Worm (Caenorhabditis elegans) whole organism, late embryonic: ENCODE results near the gene pcrg-1.
A peak's percentile ranks its signal among the peaks of the same experiment; 100 is the strongest.

Experiments used
- C08G9.2 ChIP-seq: sonication (generic microtip); optimal IDR thresholded peaks from 2 replicates; lab custom pipeline; 2016; ENCODE audit warnings: mild to moderate bottlenecking, missing genetic modification characterization, moderate library complexity, missing compliant biosample characterization
- F13H6.1 ChIP-seq: sonication (generic microtip); optimal IDR thresholded peaks from 2 replicates; lab custom pipeline; 2016; ENCODE audit warnings: missing genetic modification characterization, missing compliant biosample characterization
- K02D7.2 ChIP-seq: sonication (generic microtip); optimal IDR thresholded peaks from 2 replicates; lab custom pipeline; 2017; ENCODE audit warnings: mild to moderate bottlenecking, missing genetic modification characterization, missing compliant biosample characterization
- K09A11.1 ChIP-seq: sonication (generic microtip); optimal IDR thresholded peaks from 2 replicates; lab custom pipeline; 2017; ENCODE audit warnings: antibody characterized with exemption, mild to moderate bottlenecking, missing genetic modification characterization, missing compliant biosample characterization; ENCODE audit not compliant: insufficient read depth
- T23F11.4 ChIP-seq: fragments of 200-800 bp; sonication (Bioruptor generic); optimal IDR thresholded peaks from 2 replicates; lab custom pipeline; 2018; ENCODE audit warnings: mild to moderate bottlenecking, missing genetic modification characterization, missing compliant biosample characterization
- ahr-1 ChIP-seq: sonication (generic microtip); optimal IDR thresholded peaks from 2 replicates; lab custom pipeline; 2016; ENCODE audit warnings: missing genetic modification characterization, missing compliant biosample characterization
- ama-1 ChIP-seq: fragments of 150-350 bp; optimal IDR thresholded peaks from 2 replicates; lab custom pipeline; 2014
- ceh-14 ChIP-seq: sonication (generic microtip); optimal IDR thresholded peaks from 2 replicates; lab custom pipeline; 2016; ENCODE audit warnings: missing genotype, missing genetic modification characterization, missing compliant biosample characterization
- ceh-18 ChIP-seq: sonication (generic microtip); optimal IDR thresholded peaks from 2 replicates; lab custom pipeline; 2016; ENCODE audit warnings: missing genetic modification characterization, missing compliant biosample characterization
- ceh-2 ChIP-seq: sonication (generic microtip); optimal IDR thresholded peaks from 2 replicates; lab custom pipeline; 2016; ENCODE audit warnings: missing genotype, missing genetic modification characterization, missing compliant biosample characterization
- ceh-22 ChIP-seq: sonication (generic microtip); optimal IDR thresholded peaks from 2 replicates; lab custom pipeline; 2017; ENCODE audit warnings: missing biosample characterization, missing genetic modification characterization
- ceh-24 ChIP-seq: sonication (generic microtip); optimal IDR thresholded peaks from 2 replicates; lab custom pipeline; 2016; ENCODE audit warnings: mild to moderate bottlenecking, missing genetic modification characterization, missing compliant biosample characterization
- ceh-30 ChIP-seq: fragments of 150-350 bp; optimal IDR thresholded peaks from 2 replicates; lab custom pipeline; 2014; ENCODE audit warnings: missing biosample characterization, missing genetic modification characterization
- ceh-6 ChIP-seq: fragments of 200-800 bp; sonication (Bioruptor generic); optimal IDR thresholded peaks from 2 replicates; lab custom pipeline; 2018; ENCODE audit warnings: mild to moderate bottlenecking, missing genetic modification characterization, missing compliant biosample characterization
- che-1 ChIP-seq: sonication (generic microtip); optimal IDR thresholded peaks from 2 replicates; lab custom pipeline; 2016; ENCODE audit warnings: mild to moderate bottlenecking, missing genetic modification characterization, missing compliant biosample characterization
- dve-1 ChIP-seq: sonication (generic microtip); optimal IDR thresholded peaks from 2 replicates; lab custom pipeline; 2017; ENCODE audit warnings: antibody characterized with exemption, mild to moderate bottlenecking, missing genetic modification characterization, missing compliant biosample characterization
- elt-2 ChIP-seq: sonication (generic microtip); optimal IDR thresholded peaks from 2 replicates; lab custom pipeline; 2016; ENCODE audit warnings: missing genetic modification reagents, missing genetic modification characterization, missing compliant biosample characterization
- ets-4 ChIP-seq: sonication (generic microtip); optimal IDR thresholded peaks from 2 replicates; lab custom pipeline; 2016; ENCODE audit warnings: missing genetic modification characterization, missing compliant biosample characterization
- fkh-6 ChIP-seq: sonication (generic microtip); optimal IDR thresholded peaks from 2 replicates; lab custom pipeline; 2016; ENCODE audit warnings: missing genetic modification characterization, missing compliant biosample characterization
- gmeb-2 ChIP-seq: sonication (generic microtip); optimal IDR thresholded peaks from 2 replicates; lab custom pipeline; 2016; ENCODE audit warnings: missing genetic modification characterization, inconsistent platforms, missing compliant biosample characterization
- hlh-13 ChIP-seq: fragments of 200-800 bp; sonication (Bioruptor generic); optimal IDR thresholded peaks from 2 replicates; lab custom pipeline; 2018; ENCODE audit warnings: mild to moderate bottlenecking, missing genetic modification characterization, missing compliant biosample characterization
- lim-6 ChIP-seq: sonication (generic microtip); optimal IDR thresholded peaks from 2 replicates; lab custom pipeline; 2016; ENCODE audit warnings: missing genetic modification characterization, missing compliant biosample characterization
- madf-2 ChIP-seq: sonication (generic microtip); optimal IDR thresholded peaks from 2 replicates; lab custom pipeline; 2017; ENCODE audit warnings: missing genetic modification characterization, missing compliant biosample characterization
- nfya-1 ChIP-seq: sonication (generic microtip); optimal IDR thresholded peaks from 2 replicates; lab custom pipeline; 2017; ENCODE audit warnings: missing genetic modification characterization, mild to moderate bottlenecking, missing compliant biosample characterization, antibody characterized with exemption, moderate library complexity
- npax-4 ChIP-seq: sonication (generic microtip); optimal IDR thresholded peaks from 2 replicates; lab custom pipeline; 2016; ENCODE audit warnings: missing genetic modification characterization, missing compliant biosample characterization
- pag-3 ChIP-seq: sonication (generic microtip); optimal IDR thresholded peaks from 2 replicates; lab custom pipeline; 2016; ENCODE audit warnings: missing compliant biosample characterization, missing genetic modification characterization, borderline replicate concordance
- pat-9 ChIP-seq: fragments of 200-800 bp; sonication (Bioruptor generic); optimal IDR thresholded peaks from 2 replicates; lab custom pipeline; 2018; ENCODE audit warnings: mild to moderate bottlenecking, missing genetic modification characterization, moderate library complexity, missing compliant biosample characterization
- pax-1 ChIP-seq: fragments of 150-350 bp; optimal IDR thresholded peaks from 2 replicates; lab custom pipeline; 2014; ENCODE audit warnings: missing biosample characterization, missing genetic modification characterization
- pha-2 ChIP-seq: sonication (generic microtip); optimal IDR thresholded peaks from 2 replicates; lab custom pipeline; 2017; ENCODE audit warnings: mild to moderate bottlenecking, missing genetic modification characterization, missing compliant biosample characterization
- pha-4 ChIP-seq: fragments of 150-350 bp; optimal IDR thresholded peaks from 2 replicates; lab custom pipeline; 2018; ENCODE audit warnings: missing biosample characterization, missing genetic modification reagents, missing genetic modification characterization
- pqm-1 ChIP-seq: sonication (generic microtip); optimal IDR thresholded peaks from 2 replicates; lab custom pipeline; 2016; ENCODE audit warnings: missing genetic modification characterization, missing compliant biosample characterization
- pros-1 ChIP-seq: fragments of 150-350 bp; optimal IDR thresholded peaks from 2 replicates; lab custom pipeline; 2014; ENCODE audit warnings: missing biosample characterization, missing genetic modification reagents, missing genetic modification characterization
- sdc-2 ChIP-seq: sonication (generic microtip); optimal IDR thresholded peaks from 2 replicates; lab custom pipeline; 2016; ENCODE audit warnings: missing genotype, missing genetic modification characterization, missing compliant biosample characterization
- syd-9 ChIP-seq: sonication (generic microtip); optimal IDR thresholded peaks from 2 replicates; lab custom pipeline; 2016; ENCODE audit warnings: mild to moderate bottlenecking, missing genetic modification characterization, moderate library complexity, missing compliant biosample characterization
- tbx-7 ChIP-seq: sonication (generic microtip); optimal IDR thresholded peaks from 2 replicates; lab custom pipeline; 2016; ENCODE audit warnings: missing genotype, missing genetic modification characterization, missing compliant biosample characterization
- unc-3 ChIP-seq, 2 experiments: fragments of 200-800 bp in 1 of 2; sonication (Bioruptor generic) in 1 of 2; sonication (generic microtip) in 1 of 2; conservative IDR thresholded peaks in 1 of 2; optimal IDR thresholded peaks in 1 of 2; 2 replicates each; pipeline versions ENCODE4 v1.3.6 to Lab custom; 2016 to 2022; ENCODE audit warnings: missing compliant biosample characterization in 2 of 2, missing genetic modification characterization in 2 of 2, missing genetic modification reagents in 1 of 2
- unc-42 ChIP-seq: sonication (generic microtip); optimal IDR thresholded peaks from 2 replicates; lab custom pipeline; 2016; ENCODE audit warnings: missing genotype, missing genetic modification characterization, missing compliant biosample characterization
- unc-55 ChIP-seq: sonication (generic microtip); optimal IDR thresholded peaks from 2 replicates; lab custom pipeline; 2017; ENCODE audit warnings: missing biosample characterization, missing genetic modification reagents, missing genetic modification characterization
- unc-86 ChIP-seq: sonication (generic microtip); optimal IDR thresholded peaks from 2 replicates; lab custom pipeline; 2016; ENCODE audit warnings: missing genetic modification characterization, missing compliant biosample characterization
- ztf-16 ChIP-seq: sonication (generic microtip); optimal IDR thresholded peaks from 2 replicates; lab custom pipeline; 2017; ENCODE audit warnings: missing genetic modification characterization, missing compliant biosample characterization

Gene pcrg-1

DNA sequence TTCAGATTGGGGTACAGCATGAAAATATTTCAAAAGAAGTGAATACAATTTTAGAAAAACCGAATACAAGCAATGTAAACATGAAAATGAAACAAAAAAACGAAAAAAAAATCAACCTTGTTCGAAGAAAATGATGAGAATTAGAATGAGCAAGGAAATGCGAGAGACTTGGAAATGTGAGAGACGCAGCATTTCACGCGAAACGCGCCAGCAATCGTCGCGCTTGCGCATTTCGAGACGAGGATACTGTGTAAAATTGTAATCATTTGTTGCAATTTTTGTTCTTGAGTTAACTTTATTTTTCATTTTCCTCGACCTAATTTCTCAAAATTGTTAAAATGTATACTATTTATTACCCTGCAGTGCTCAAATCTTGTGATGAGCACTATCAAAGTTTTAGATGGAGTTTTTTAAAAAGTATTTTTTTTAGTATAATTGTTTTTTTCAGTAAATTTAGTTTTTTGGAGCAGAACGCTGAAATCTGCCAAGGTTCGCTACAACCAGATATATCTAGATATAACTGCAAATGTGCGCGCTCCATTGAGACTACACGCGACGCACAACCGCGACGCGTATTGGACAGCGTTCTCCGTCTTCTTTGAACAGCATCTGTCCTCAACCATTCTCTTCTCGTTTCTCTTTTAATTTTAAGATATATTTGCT lies 48.2 kb upstream of the pcrg-1 start, which contains the start of gene fust-1 (continued):
- peak; percentile 69 for TF ChIP-seq gmeb-2 (tag; lab: Kevin White, UChicago)
- TF ChIP-seq sdc-2 (tag; lab: Kevin White, UChicago) = peak; percentile 30
- TF ChIP-seq ceh-24 (tag; lab: Kevin White, UChicago) = no peak
- TF ChIP-seq ceh-6 = peak; percentile 52
- peak; percentile 64 for TF ChIP-seq pax-1 (tag; lab: Kevin White, UChicago)
- peak; percentile 23 for TF ChIP-seq unc-55
- peak; percentile 60 for TF ChIP-seq pros-1 (tag; lab: Kevin White, UChicago)
- peak; percentile 67 for TF ChIP-seq pat-9 (tag; lab: Kevin White, UChicago)
- TF ChIP-seq pha-2 (tag; lab: Kevin White, UChicago) = no peak
- no peak for TF ChIP-seq pag-3 (tag; lab: Kevin White, UChicago)
- peak; percentile 86 for TF ChIP-seq nfya-1 (tag; lab: Kevin White, UChicago)
- peak; percentile 23 for TF ChIP-seq fkh-6 (tag; lab: Kevin White, UChicago)
- peak; percentile 78 for TF ChIP-seq ceh-18 (tag; lab: Kevin White, UChicago)
- TF ChIP-seq che-1 (tag; lab: Kevin White, UChicago) = peak; percentile 21
- TF ChIP-seq ceh-30 (tag; lab: Kevin White, UChicago) = peak; percentile 34
- TF ChIP-seq ets-4 = peak; percentile 64
- TF ChIP-seq K09A11.1 (tag; lab: Kevin White, UChicago) = peak; percentile 51
- TF ChIP-seq ahr-1 = no peak
- TF ChIP-seq K02D7.2 = peak; percentile 37
- peak; percentile 6 for TF ChIP-seq F13H6.1 (tag; lab: Kevin White, UChicago)
- TF ChIP-seq lim-6 (tag; lab: Kevin White, UChicago) = no peak
- peak; percentile 55 for TF ChIP-seq syd-9 (tag; lab: Kevin White, UChicago)
- TF ChIP-seq dve-1 = peak; percentile 80
- TF ChIP-seq pqm-1 (tag; lab: Kevin White, UChicago) = no peak
- TF ChIP-seq npax-4 = peak; percentile 10
- no peak for TF ChIP-seq ceh-22 (tag; lab: Kevin White, UChicago)
- peak; percentile 62 for TF ChIP-seq ceh-2 (tag; lab: Kevin White, UChicago)
- TF ChIP-seq ceh-14 (tag; lab: Kevin White, UChicago) = peak; percentile 73
- TF ChIP-seq unc-42 = peak; percentile 75

- peak; percentile 17 for TF ChIP-seq ceh-6
These were observed 47.3 kb upstream of the pcrg-1 start for ce11 chrII:7153095-7153494.

DNA sequence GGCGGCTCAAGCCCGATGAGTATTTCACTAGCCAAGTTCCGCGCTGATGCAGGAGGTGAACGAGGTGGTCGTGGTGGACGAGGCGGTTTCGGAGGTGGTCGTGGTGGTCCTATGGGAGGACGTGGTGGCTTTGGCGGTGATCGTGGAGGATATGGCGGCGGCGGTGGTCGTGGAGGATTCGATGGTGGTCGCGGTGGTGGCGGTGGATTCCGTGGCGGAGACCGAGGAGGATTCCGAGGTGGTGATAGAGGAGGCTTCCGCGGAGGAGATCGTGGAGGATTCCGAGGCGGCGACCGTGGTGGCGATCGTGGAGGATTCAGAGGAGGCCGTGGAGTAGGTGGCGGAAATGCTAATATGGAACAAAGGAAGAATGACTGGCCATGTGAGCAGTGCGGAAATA lies 45.6 kb upstream of the pcrg-1 start:
- no peak for TF ChIP-seq unc-86 (tag; lab: Kevin White, UChicago)
- no peak for TF ChIP-seq ceh-24 (tag; lab: Kevin White, UChicago)
- TF ChIP-seq unc-3 (GFP tag; conservative IDR thresholded peaks at IDR 0.05; lab: Robert Waterston, UW) = no peak
- no peak for TF ChIP-seq unc-3 (tag; optimal IDR thresholded peaks at IDR 0.05; lab: Kevin White, UChicago)
- TF ChIP-seq tbx-7 (tag; lab: Kevin White, UChicago) = no peak
- no peak for TF ChIP-seq ama-1 (lab: Kevin White, UChicago)
- TF ChIP-seq ztf-16 = no peak
- TF ChIP-seq elt-2 (tag; lab: Kevin White, UChicago) = no peak
- no peak for TF ChIP-seq T23F11.4
- TF ChIP-seq C08G9.2 (tag; lab: Kevin White, UChicago) = no peak
- no peak for TF ChIP-seq madf-2
- TF ChIP-seq pha-4 (tag; lab: Kevin White, UChicago) = no peak
- no peak for TF ChIP-seq ceh-6
- no peak for TF ChIP-seq hlh-13 (GFP tag; lab: Kevin White, UChicago)
